Worm (Caenorhabditis elegans) whole organism, L4/young adult: ENCODE measurements around the gene C53C11.2.

Source experiments
- W03F9.2 ChIP-seq: fragments of 150-350 bp; optimal IDR thresholded peaks from 2 replicates; lab custom pipeline; 2014; ENCODE audit warnings: missing biosample characterization, missing genetic modification characterization
- dao-5 ChIP-seq: sonication (generic microtip); optimal IDR thresholded peaks from 2 replicates; lab custom pipeline; 2016; ENCODE audit warnings: missing genotype, missing genetic modification characterization, moderate library complexity, missing compliant biosample characterization
- him-1 ChIP-seq: sonication (generic microtip); optimal IDR thresholded peaks from 2 replicates; lab custom pipeline; 2016; ENCODE audit warnings: missing genotype, missing genetic modification reagents, missing genetic modification characterization, missing compliant biosample characterization

Gene C53C11.2

ce11 chrX:17374534-17374933, 38.1 kb downstream of the C53C11.2 start, which contains the start of gene F10D7.3:
TSS of gene F10D7.3 (minus strand) at chrX:17374634.
- TF ChIP-seq dao-5 (tag; lab: Kevin White, UChicago) (no peak), W03F9.2 (tag; lab: Kevin White, UChicago) (no peak), him-1 (tag; lab: Kevin White, UChicago) (no peak)

DNA sequence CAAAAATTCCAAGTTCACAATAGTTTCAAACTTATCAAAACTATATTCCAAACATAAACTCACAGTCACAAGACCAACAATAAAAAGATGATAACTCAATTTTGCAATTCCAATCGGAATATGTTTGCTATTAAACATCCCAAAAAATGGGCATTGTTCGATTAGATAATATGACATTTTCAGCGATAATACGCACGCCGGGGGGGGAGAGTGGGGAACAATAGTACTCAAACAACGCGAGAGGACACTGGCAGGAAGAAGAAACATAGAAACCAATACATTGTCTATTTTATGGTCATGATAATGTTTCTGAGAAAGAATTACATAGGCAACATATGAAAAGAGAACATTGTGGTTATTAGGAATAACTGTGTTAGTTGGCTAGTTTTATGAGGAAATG, 39.4 kb downstream of the C53C11.2 start:
- no peak for TF ChIP-seq him-1 (tag; lab: Kevin White, UChicago)
- TF ChIP-seq W03F9.2 (tag; lab: Kevin White, UChicago) = no peak
- TF ChIP-seq dao-5 (tag; lab: Kevin White, UChicago) = no peak

DNA sequence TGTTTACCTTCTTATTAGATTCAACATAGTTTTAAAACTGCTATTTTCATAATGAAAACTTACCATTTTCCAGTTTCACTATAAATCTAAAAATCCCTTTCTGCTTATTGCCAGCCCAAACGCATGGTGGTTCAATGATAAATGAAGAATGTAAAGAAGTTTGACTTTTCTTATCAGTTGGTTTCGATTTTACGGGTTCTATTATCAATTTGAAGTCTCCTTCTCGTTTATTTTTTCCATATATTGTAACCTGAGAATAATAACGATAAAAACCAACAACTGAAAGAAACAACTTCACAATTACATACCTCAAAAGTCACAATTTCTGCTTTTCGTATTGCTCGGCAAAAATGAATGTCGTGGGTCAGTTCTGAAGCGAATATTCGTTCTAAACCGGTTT, 42.6 kb downstream of the C53C11.2 start:
- TF ChIP-seq dao-5 (tag; lab: Kevin White, UChicago) = no peak
- no peak for TF ChIP-seq W03F9.2 (tag; lab: Kevin White, UChicago)
- TF ChIP-seq him-1 (tag; lab: Kevin White, UChicago) = no peak

DNA sequence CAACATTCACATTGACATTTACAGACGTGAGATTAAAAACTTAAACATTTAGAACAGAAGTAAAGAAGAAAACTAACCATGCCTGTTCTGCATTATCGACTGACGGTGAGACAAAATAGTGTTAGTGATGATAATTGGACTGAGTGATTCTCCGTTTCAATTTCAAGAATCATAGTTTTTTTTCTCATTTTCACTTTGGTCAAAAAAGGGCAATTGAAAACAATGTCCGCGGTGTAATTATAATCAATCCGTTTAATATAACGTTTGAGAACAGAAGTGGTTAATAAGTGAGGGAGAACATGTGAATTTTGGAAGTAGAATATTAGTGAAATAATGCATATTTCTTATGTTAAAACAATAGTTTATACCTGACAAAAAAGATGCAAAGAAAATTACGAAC, 43.2 kb downstream of the C53C11.2 start, which contains the start of gene F10D7.10:
Gene F10D7.10 (minus strand): TSS at position 101 of the 400 bp plus-strand sequence.
- TF ChIP-seq him-1 (tag; lab: Kevin White, UChicago) (no peak), dao-5 (tag; lab: Kevin White, UChicago) (no peak), W03F9.2 (tag; lab: Kevin White, UChicago) (no peak)

DNA sequence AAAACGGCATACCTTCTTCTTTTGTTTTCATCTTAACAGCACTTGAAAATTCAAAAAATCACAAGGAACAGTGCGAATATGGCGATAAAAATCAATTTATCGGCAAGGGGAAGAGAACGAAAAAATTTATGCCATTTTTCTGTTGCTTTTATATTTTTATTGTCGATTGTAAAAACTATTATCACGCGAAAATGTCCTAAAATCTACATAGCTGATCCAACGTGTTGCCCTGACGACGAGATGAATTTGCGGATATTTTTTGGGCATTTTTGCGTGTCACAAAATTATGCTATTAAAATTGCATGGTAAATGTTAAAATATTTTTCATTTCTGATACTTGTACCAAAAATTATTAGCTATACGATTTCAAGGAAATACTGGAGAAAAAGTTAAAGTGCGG, 45.5 kb downstream of the C53C11.2 start, which contains the start of gene F10D7.4:
Gene F10D7.4 (minus strand): TSS at position 101 of the 400 bp plus-strand sequence.
- TF ChIP-seq W03F9.2 (tag; lab: Kevin White, UChicago) = no peak

DNA sequence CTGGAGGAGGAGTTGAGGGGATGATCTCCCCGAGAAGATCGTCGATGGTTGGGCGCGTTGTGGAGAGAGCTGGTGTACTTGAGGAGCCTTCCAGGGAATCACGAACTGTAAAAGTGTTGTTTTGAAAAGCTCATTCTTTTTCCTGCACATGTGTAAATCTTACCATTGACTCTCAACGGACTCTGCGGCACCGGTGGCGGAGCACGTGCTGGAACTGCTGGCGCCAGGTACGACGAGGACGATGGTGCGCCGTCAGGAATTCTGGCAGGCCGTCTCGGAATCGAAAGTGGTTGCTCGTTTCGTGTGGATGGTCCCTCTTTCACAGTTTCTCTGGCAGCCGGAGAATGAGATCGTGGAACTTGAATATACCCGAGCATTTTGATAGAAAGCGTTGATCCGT, 47.9 kb downstream of the C53C11.2 start:
- TF ChIP-seq dao-5 (tag; lab: Kevin White, UChicago) = no peak
- no peak for TF ChIP-seq him-1 (tag; lab: Kevin White, UChicago)
- no peak for TF ChIP-seq W03F9.2 (tag; lab: Kevin White, UChicago)

DNA sequence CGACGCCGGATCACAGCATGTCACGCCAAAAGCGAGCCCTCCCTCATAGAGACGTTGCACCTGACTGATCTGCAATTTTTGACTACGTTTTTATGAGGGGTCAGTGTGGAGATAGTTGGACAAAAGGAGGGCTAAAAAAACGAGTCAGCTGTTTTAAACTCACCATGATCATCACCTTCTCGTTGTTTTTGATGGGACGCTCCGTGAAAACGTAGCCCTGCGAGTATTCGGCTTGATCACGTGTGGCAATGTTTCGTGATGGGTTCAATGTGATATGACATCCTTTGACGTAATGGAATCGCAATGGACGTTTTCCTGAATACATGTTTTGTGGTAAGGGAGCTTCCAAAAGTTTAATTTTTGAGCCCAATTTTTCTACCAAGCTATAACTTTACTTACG, 48.7 kb downstream of the C53C11.2 start:
- TF ChIP-seq W03F9.2 (tag; lab: Kevin White, UChicago) (no peak), dao-5 (tag; lab: Kevin White, UChicago) (no peak), him-1 (tag; lab: Kevin White, UChicago) (no peak)

DNA sequence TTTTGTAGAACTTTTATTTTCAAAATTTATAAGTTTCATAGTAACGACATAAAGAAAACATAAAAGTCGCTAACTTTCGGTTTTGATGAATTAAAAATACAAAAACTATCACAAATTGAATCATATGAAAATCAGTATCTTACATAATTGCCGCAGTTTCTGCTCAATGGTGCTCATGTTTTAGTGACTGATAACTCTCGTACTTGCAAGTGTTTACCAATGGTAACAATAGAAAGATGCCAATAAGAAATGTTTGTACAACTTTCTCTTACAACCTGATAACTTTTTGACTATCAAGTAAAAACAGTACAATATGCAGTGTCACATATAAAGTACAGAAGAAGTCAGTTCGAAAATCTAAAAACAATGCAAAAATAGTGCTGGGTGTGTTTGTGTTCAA, 49.7 kb downstream of the C53C11.2 start:
- TF ChIP-seq him-1 (tag; lab: Kevin White, UChicago) (no peak), dao-5 (tag; lab: Kevin White, UChicago) (no peak), W03F9.2 (tag; lab: Kevin White, UChicago) (no peak)
